Fruit fly (Drosophila melanogaster) whole organism, embryonic: ENCODE results near the gene E2f2.

ENCODE experiments used
- Atf-2 ChIP-seq: fragments of 200-800 bp; sonication (Bioruptor generic); optimal IDR thresholded peaks from 2 replicates; lab custom pipeline; 2016; ENCODE audit warnings: missing biosample characterization, missing genetic modification characterization
- Bdp1 ChIP-seq: fragments of 200-800 bp; sonication (Bioruptor generic); optimal IDR thresholded peaks from 3 replicates; lab custom pipeline; 2016; ENCODE audit warnings: missing biosample characterization, missing genetic modification characterization
- Blimp-1 ChIP-seq: fragments of 200-800 bp; sonication (Bioruptor generic); optimal IDR thresholded peaks from 3 replicates; lab custom pipeline; 2018; ENCODE audit warnings: missing biosample characterization, missing genetic modification characterization, mild to moderate bottlenecking, moderate library complexity, missing genetic modification reagents
- CG10274 ChIP-seq: fragments of 200-800 bp; sonication (Bioruptor generic); optimal IDR thresholded peaks from 3 replicates; lab custom pipeline; 2017; ENCODE audit warnings: missing biosample characterization, mild to moderate bottlenecking, missing genetic modification characterization
- CG10321 ChIP-seq: fragments of 200-800 bp; sonication (Bioruptor generic); IDR thresholded peaks from 2 replicates; pipeline ENCODE4 v1.3.6; 2022; ENCODE audit warnings: missing biosample characterization, missing genetic modification characterization
- CG11093 ChIP-seq: fragments of 200-800 bp; sonication (Bioruptor generic); IDR thresholded peaks from 3 replicates; pipeline ENCODE4 v1.3.6; 2022; ENCODE audit warnings: missing biosample characterization, missing genetic modification characterization
- CG11696 ChIP-seq: fragments of 200-800 bp; sonication (Bioruptor generic); IDR thresholded peaks from 2 replicates; pipeline ENCODE4 v1.3.6; 2022; ENCODE audit warnings: missing biosample characterization, missing genetic modification characterization
- CG12659 ChIP-seq: fragments of 200-800 bp; sonication (Bioruptor generic); optimal IDR thresholded peaks from 3 replicates; lab custom pipeline; 2017; ENCODE audit warnings: mild to moderate bottlenecking, missing biosample characterization, missing genetic modification reagents, missing genetic modification characterization
- CG16813 ChIP-seq: fragments of 200-800 bp; sonication (Bioruptor generic); IDR thresholded peaks from 3 replicates; pipeline ENCODE4 v1.3.6; 2022; ENCODE audit warnings: missing biosample characterization, missing genetic modification characterization; ENCODE audit not compliant: partially characterized antibody
- CG1792 ChIP-seq: fragments of 200-800 bp; sonication (Bioruptor generic); optimal IDR thresholded peaks from 2 replicates; lab custom pipeline; 2016; ENCODE audit warnings: missing biosample characterization, missing genetic modification characterization
- CG2199 ChIP-seq: fragments of 200-800 bp; sonication (Bioruptor generic); IDR thresholded peaks from 3 replicates; pipeline ENCODE4 v1.3.6; 2022; ENCODE audit warnings: missing biosample characterization, missing genetic modification characterization
- CG2202 ChIP-seq: fragments of 200-800 bp; sonication (Bioruptor generic); optimal IDR thresholded peaks from 2 replicates; lab custom pipeline; 2018; ENCODE audit warnings: missing biosample characterization, mild to moderate bottlenecking, missing genetic modification characterization
- CG30020 ChIP-seq: fragments of 200-800 bp; optimal IDR thresholded peaks from 2 replicates; lab custom pipeline; 2019; ENCODE audit warnings: missing biosample characterization, mild to moderate bottlenecking, missing genetic modification characterization, moderate library complexity
- CG4617 ChIP-seq: fragments of 200-800 bp; sonication (Bioruptor generic); optimal IDR thresholded peaks from 3 replicates; lab custom pipeline; 2016; ENCODE audit warnings: missing biosample characterization, missing genetic modification characterization, borderline replicate concordance
- CG4707 ChIP-seq: fragments of 200-800 bp; sonication (Bioruptor generic); optimal IDR thresholded peaks from 2 replicates; lab custom pipeline; 2018; ENCODE audit warnings: missing biosample characterization, mild to moderate bottlenecking, missing genetic modification characterization, moderate library complexity
- E2f1 ChIP-seq: fragments of 200-800 bp; sonication (Bioruptor generic); IDR thresholded peaks from 2 replicates; pipeline ENCODE4 v1.3.6; 2022; ENCODE audit warnings: missing biosample characterization, missing genetic modification characterization
- Gsc ChIP-seq: fragments of 200-800 bp; sonication (Bioruptor generic); IDR thresholded peaks from 2 replicates; pipeline ENCODE4 v1.3.6; 2022; ENCODE audit warnings: missing biosample characterization, missing genetic modification characterization
- HLH3B ChIP-seq: fragments of 200-800 bp; sonication (Bioruptor generic); IDR thresholded peaks from 2 replicates; pipeline ENCODE4 v1.3.6; 2022; ENCODE audit warnings: missing biosample characterization, missing genetic modification characterization
- Hey ChIP-seq: fragments of 200-800 bp; sonication (Bioruptor generic); optimal IDR thresholded peaks from 3 replicates; lab custom pipeline; 2018; ENCODE audit warnings: missing biosample characterization, mild to moderate bottlenecking, missing genetic modification characterization
- Hsf ChIP-seq: fragments of 200-800 bp; sonication (Bioruptor generic); optimal IDR thresholded peaks from 3 replicates; lab custom pipeline; 2016; ENCODE audit warnings: missing biosample characterization, missing genetic modification characterization
- Neu2 ChIP-seq: fragments of 200-800 bp; sonication (Bioruptor generic); optimal IDR thresholded peaks from 3 replicates; lab custom pipeline; 2016; ENCODE audit warnings: missing biosample characterization, missing genetic modification characterization, borderline replicate concordance
- Pdp1 ChIP-seq, 2 experiments: fragments of 200-800 bp; sonication (Bioruptor generic); optimal IDR thresholded peaks; 3 replicates each; lab custom pipeline; 2016; ENCODE audit warnings: missing biosample characterization in 2 of 2, missing genetic modification characterization in 2 of 2, mild to moderate bottlenecking in 1 of 2, moderate library complexity in 1 of 2
- Ravus ChIP-seq: fragments of 200-800 bp; sonication (Bioruptor generic); IDR thresholded peaks from 2 replicates; pipeline ENCODE4 v1.3.6; 2022; ENCODE audit warnings: missing biosample characterization, missing genetic modification characterization
- Xbp1 ChIP-seq: fragments of 200-800 bp; sonication (Bioruptor generic); optimal IDR thresholded peaks from 3 replicates; lab custom pipeline; 2016; ENCODE audit warnings: missing biosample characterization, mild to moderate bottlenecking, missing genetic modification characterization
- ab ChIP-seq: fragments of 200-800 bp; sonication (Bioruptor generic); optimal IDR thresholded peaks from 2 replicates; lab custom pipeline; 2016; ENCODE audit warnings: missing biosample characterization, missing genetic modification characterization
- ase ChIP-seq: fragments of 200-800 bp; sonication (Bioruptor generic); IDR thresholded peaks from 3 replicates; pipeline ENCODE4 v1.3.6; 2022; ENCODE audit warnings: missing biosample characterization, missing genetic modification characterization
- cato ChIP-seq: fragments of 200-800 bp; sonication (Bioruptor generic); optimal IDR thresholded peaks from 2 replicates; lab custom pipeline; 2016; ENCODE audit warnings: missing biosample characterization, missing genetic modification characterization, borderline replicate concordance
- cg ChIP-seq: fragments of 200-800 bp; sonication (Bioruptor generic); optimal IDR thresholded peaks from 3 replicates; lab custom pipeline; 2019; ENCODE audit warnings: missing biosample characterization, mild to moderate bottlenecking, missing genetic modification characterization, moderate library complexity
- chm ChIP-seq: fragments of 200-800 bp; sonication (Bioruptor generic); IDR thresholded peaks from 2 replicates; pipeline ENCODE4 v1.3.6; 2022; ENCODE audit warnings: missing biosample characterization, missing genetic modification characterization
- croc ChIP-seq: fragments of 200-800 bp; sonication (Bioruptor generic); conservative IDR thresholded peaks from 3 replicates; pipeline ENCODE4 v1.3.6; 2022; ENCODE audit warnings: missing biosample characterization, missing genetic modification characterization
- en ChIP-seq: fragments of 200-800 bp; sonication (Bioruptor generic); optimal IDR thresholded peaks from 2 replicates; lab custom pipeline; 2016; ENCODE audit warnings: missing biosample characterization, missing genetic modification characterization
- exex ChIP-seq: fragments of 200-800 bp; sonication (Bioruptor generic); optimal IDR thresholded peaks from 4 replicates; lab custom pipeline; 2018; ENCODE audit warnings: missing biosample characterization, mild to moderate bottlenecking, missing genetic modification characterization, moderate library complexity
- fd64A ChIP-seq: fragments of 200-800 bp; sonication (Bioruptor generic); optimal IDR thresholded peaks from 3 replicates; lab custom pipeline; 2018; ENCODE audit warnings: missing biosample characterization, mild to moderate bottlenecking, missing genetic modification characterization
- ftz-f1 ChIP-seq: fragments of 200-800 bp; sonication (Bioruptor generic); optimal IDR thresholded peaks from 2 replicates; lab custom pipeline; 2016; ENCODE audit warnings: missing biosample characterization, missing genetic modification characterization
- insv ChIP-seq, 2 experiments: fragments of 200-800 bp; sonication (Bioruptor generic); optimal IDR thresholded peaks; 3 replicates each; lab custom pipeline; 2016 to 2018; ENCODE audit warnings: missing biosample characterization in 2 of 2, missing genetic modification characterization in 2 of 2
- jigr1 ChIP-seq: fragments of 200-800 bp; sonication (Bioruptor generic); IDR thresholded peaks from 3 replicates; pipeline ENCODE4 v1.3.6; 2022; ENCODE audit warnings: missing biosample characterization, missing genetic modification characterization
- jing ChIP-seq: fragments of 200-800 bp; sonication (Bioruptor generic); optimal IDR thresholded peaks from 2 replicates; lab custom pipeline; 2018; ENCODE audit warnings: missing biosample characterization, mild to moderate bottlenecking, missing genetic modification characterization
- kni ChIP-seq: fragments of 200-800 bp; sonication (Bioruptor generic); optimal IDR thresholded peaks from 3 replicates; lab custom pipeline; 2017; ENCODE audit warnings: mild to moderate bottlenecking, missing biosample characterization, missing genetic modification reagents, missing genetic modification characterization
- lab ChIP-seq: fragments of 200-800 bp; sonication (Bioruptor generic); optimal IDR thresholded peaks from 3 replicates; lab custom pipeline; 2017; ENCODE audit warnings: missing biosample characterization, missing genetic modification characterization, mild to moderate bottlenecking, moderate library complexity, missing genetic modification reagents
- lov ChIP-seq, 2 experiments: fragments of 200-800 bp in 1 of 2; fragments of >200 bp in 1 of 2; sonication (Bioruptor generic) in 1 of 2; IDR thresholded peaks in 1 of 2; optimal IDR thresholded peaks in 1 of 2; 2 replicates in 1 of 2; 3 replicates in 1 of 2; pipeline versions ENCODE4 v1.3.6 to Lab custom; 2017 to 2022; ENCODE audit warnings: missing biosample characterization in 1 of 2, missing genetic modification characterization in 1 of 2
- mirr ChIP-seq: fragments of 200-800 bp; sonication (Bioruptor generic); optimal IDR thresholded peaks from 3 replicates; lab custom pipeline; 2018; ENCODE audit warnings: missing biosample characterization, mild to moderate bottlenecking, missing genetic modification characterization
- mld ChIP-seq: fragments of 200-800 bp; sonication (Bioruptor generic); IDR thresholded peaks from 3 replicates; pipeline ENCODE4 v1.3.6; 2022; ENCODE audit warnings: missing biosample characterization, missing genetic modification characterization; ENCODE audit not compliant: partially characterized antibody
- nmo ChIP-seq: fragments of 200-800 bp; sonication (Bioruptor generic); optimal IDR thresholded peaks from 2 replicates; lab custom pipeline; 2018; ENCODE audit warnings: missing biosample characterization, mild to moderate bottlenecking, missing genetic modification characterization, moderate library complexity
- prd ChIP-seq, 3 experiments: fragments of >200 bp in 2 of 3; fragments of 200-800 bp in 1 of 3; sonication (Bioruptor generic) in 1 of 3; optimal IDR thresholded peaks in 2 of 3; IDR thresholded peaks in 1 of 3; 2 replicates in 2 of 3; 3 replicates in 1 of 3; pipeline versions ENCODE4 v1.3.6 to Lab custom; 2017 to 2022; ENCODE audit warnings: missing biosample characterization in 1 of 3, missing genetic modification characterization in 1 of 3
- sd ChIP-seq: fragments of 200-800 bp; sonication (Bioruptor generic); optimal IDR thresholded peaks from 3 replicates; lab custom pipeline; 2018; ENCODE audit warnings: missing biosample characterization, mild to moderate bottlenecking, missing genetic modification characterization, moderate library complexity
- sens ChIP-seq: fragments of 200-800 bp; sonication (Bioruptor generic); peaks from one replicate; lab custom pipeline; 2016; ENCODE audit warnings: missing biosample characterization, missing genetic modification characterization
- sqz ChIP-seq: fragments of 200-800 bp; sonication (Bioruptor generic); optimal IDR thresholded peaks from 3 replicates; lab custom pipeline; 2018; ENCODE audit warnings: missing biosample characterization, mild to moderate bottlenecking, missing genetic modification characterization
- vvl ChIP-seq: fragments of 200-800 bp; sonication (Bioruptor generic); IDR thresholded peaks from 2 replicates; pipeline ENCODE4 v1.3.6; 2022; ENCODE audit warnings: missing biosample characterization, missing genetic modification characterization

Gene E2f2

dm6 chr2L:21109680-21110079, 46.9 kb downstream of the E2f2 start:
- TF ChIP-seq en (GFP tag; lab: Kevin White, UChicago) = no peak
- no peak for TF ChIP-seq insv (GFP tag; optimal IDR thresholded peaks at IDR 0.05; lab: Kevin White, UChicago)
- TF ChIP-seq mirr = peak; percentile 67
- TF ChIP-seq sens = peak; percentile 47
- TF ChIP-seq Blimp-1 (GFP tag; lab: Kevin White, UChicago) = no peak
- TF ChIP-seq lab (GFP tag; lab: Kevin White, UChicago) = peak; percentile 63
- peak; percentile 57 for TF ChIP-seq exex (tag; lab: Kevin White, UChicago)
- TF ChIP-seq CG11093 (GFP tag; lab: Robert Waterston, UW) = no peak
- TF ChIP-seq Hey (tag; lab: Kevin White, UChicago) = no peak
- no peak for TF ChIP-seq ab (GFP tag; lab: Kevin White, UChicago)
- no peak for TF ChIP-seq prd (optimal IDR thresholded peaks at IDR 0.05; lab: Kevin White, UChicago)
- no peak for TF ChIP-seq prd (GFP tag; IDR thresholded peaks at IDR 0.05; lab: Robert Waterston, UW)
- TF ChIP-seq mld = no peak
- no peak for TF ChIP-seq Gsc (GFP tag; lab: Robert Waterston, UW)
- no peak for TF ChIP-seq Neu2 (GFP tag; lab: Kevin White, UChicago)
- no peak for TF ChIP-seq nmo (GFP tag; lab: Kevin White, UChicago)
- TF ChIP-seq CG12659 (GFP tag; lab: Kevin White, UChicago) = no peak
- TF ChIP-seq Pdp1 (GFP tag; optimal IDR thresholded peaks at IDR 0.05; lab: Kevin White, UChicago) = peak in 1 of 2 experiments; percentile 13
- TF ChIP-seq sd (tag; lab: Kevin White, UChicago) = peak; percentile 32

DNA sequence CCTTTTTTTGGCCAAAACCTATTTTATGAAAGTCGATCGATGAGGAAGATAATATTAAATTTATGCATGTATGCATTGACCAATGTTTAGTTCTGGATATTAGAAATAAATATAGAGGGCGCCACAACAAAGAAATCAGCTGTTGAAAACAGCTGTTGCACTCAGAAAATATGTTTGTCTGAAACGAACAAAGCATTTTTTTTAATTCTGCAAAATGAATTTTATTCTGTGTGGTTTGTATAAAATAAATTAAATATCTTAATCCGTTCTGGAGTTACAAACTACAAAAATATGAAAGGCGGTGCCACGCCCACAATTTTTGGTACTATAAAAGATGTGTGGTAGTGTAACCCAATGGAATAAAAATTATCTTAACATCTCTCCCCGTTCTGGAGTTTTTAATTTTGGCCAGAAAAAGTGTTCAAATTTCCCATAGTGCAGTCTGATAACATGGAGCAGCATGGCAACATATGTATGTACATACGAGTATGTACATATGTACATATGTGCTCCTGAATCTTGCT, 47.7 kb downstream of the E2f2 start:
- TF ChIP-seq Atf-2 (GFP tag; lab: Kevin White, UChicago) (peak; percentile 53), vvl (peak; percentile 76), ftz-f1 (no peak), chm (GFP tag; lab: Robert Waterston, UW) (no peak; the same call in 1 of the 2 replicates), CG10274 (no peak), Hey (tag; lab: Kevin White, UChicago) (no peak), Bdp1 (GFP tag; lab: Kevin White, UChicago) (peak; percentile 26), cg (GFP tag; lab: Kevin White, UChicago) (no peak), Ravus (GFP tag; lab: Robert Waterston, UW) (no peak), jing (peak; percentile 42), CG16813 (GFP tag; lab: Robert Waterston, UW) (no peak), CG1792 (GFP tag; lab: Kevin White, UChicago) (peak; percentile 19), CG2199 (GFP tag; lab: Robert Waterston, UW) (no peak; the same call in 2 of the 3 replicates), ase (GFP tag; lab: Robert Waterston, UW) (no peak), HLH3B (0 out of 2 replicates have a peak, but pooled peaks have one; percentile 44), CG4707 (GFP tag; lab: Kevin White, UChicago) (peak; percentile 83), CG30020 (tag; lab: Kevin White, UChicago) (peak; percentile 44), Xbp1 (peak; percentile 70), fd64A (no peak), E2f1 (GFP tag; lab: Robert Waterston, UW) (0 out of 2 replicates have a peak, but pooled peaks have one; percentile 32), jigr1 (0 out of 3 replicates have a peak, but pooled peaks have one; percentile 38), CG2202 (tag; lab: Kevin White, UChicago) (peak; percentile 33), CG11696 (no peak), CG4617 (GFP tag; lab: Kevin White, UChicago) (no peak), kni (GFP tag; lab: Kevin White, UChicago) (no peak), lov (optimal IDR thresholded peaks at IDR 0.05; lab: Kevin White, UChicago) (no peak), lov (GFP tag; IDR thresholded peaks at IDR 0.05; lab: Robert Waterston, UW) (peak; percentile 7; the same call in 1 of the 3 replicates), sqz (peak; percentile 31), cato (GFP tag; lab: Kevin White, UChicago) (peak; percentile 48), Hsf (GFP tag; lab: Kevin White, UChicago) (peak; percentile 51), croc (GFP tag; lab: Robert Waterston, UW) (peak; percentile 27; the same call in 1 of the 3 replicates), CG10321 (GFP tag; lab: Robert Waterston, UW) (no peak)
